Worm (Caenorhabditis elegans): ENCODE measurements around the gene C44B11.6.

ce11 chrIII:3143657-3144056 lies 9.3 kb upstream of the C44B11.6 start, which contains the start of gene C44B11.4:
- TF ChIP-seq ceh-45 (GFP tag; IDR thresholded peaks at IDR 0.05) (no peak), rnt-1 (tag; optimal IDR thresholded peaks at IDR 0.05) (no peak), hlh-30 (tag; optimal IDR thresholded peaks at IDR 0.05; ENCODE audit: insufficient read depth) (no peak), unc-55 (GFP tag; optimal IDR thresholded peaks at IDR 0.05) (no peak), ama-1 (optimal IDR thresholded peaks at IDR 0.05) (no peak), fkh-10 (GFP tag; optimal IDR thresholded peaks at IDR 0.05) (no peak), nhr-11 (tag; optimal IDR thresholded peaks at IDR 0.05) (no peak), odd-2 (tag; optimal IDR thresholded peaks at IDR 0.05) (no peak), dve-1 (tag; optimal IDR thresholded peaks at IDR 0.05) (no peak)

Data from whole organism, late embryonic.